Fruit fly (Drosophila melanogaster) S2 (cell line): ENCODE measurements around the gene Taf11.

Experiments
- CG8478 ChIP-seq: fragments of >200 bp; optimal IDR thresholded peaks from 2 replicates; lab custom pipeline; 2018
- CTCF ChIP-seq, 2 experiments: fragments of >200 bp; optimal IDR thresholded peaks; 2 replicates each; lab custom pipeline; 2018

- TF ChIP-seq CG8478 (lab: Kevin White, UChicago): no peak
- no peak for TF ChIP-seq CTCF (optimal IDR thresholded peaks at IDR 0.05; lab: Kevin White, UChicago)
Measured at dm6 chr2L:9774980-9775628, 12.0 kb upstream of the Taf11 start, which contains the start of the genes ppk11 and ppk16.
